Worm (Caenorhabditis elegans): ENCODE results near the gene nhr-94.

nhr-94 gene

DNA sequence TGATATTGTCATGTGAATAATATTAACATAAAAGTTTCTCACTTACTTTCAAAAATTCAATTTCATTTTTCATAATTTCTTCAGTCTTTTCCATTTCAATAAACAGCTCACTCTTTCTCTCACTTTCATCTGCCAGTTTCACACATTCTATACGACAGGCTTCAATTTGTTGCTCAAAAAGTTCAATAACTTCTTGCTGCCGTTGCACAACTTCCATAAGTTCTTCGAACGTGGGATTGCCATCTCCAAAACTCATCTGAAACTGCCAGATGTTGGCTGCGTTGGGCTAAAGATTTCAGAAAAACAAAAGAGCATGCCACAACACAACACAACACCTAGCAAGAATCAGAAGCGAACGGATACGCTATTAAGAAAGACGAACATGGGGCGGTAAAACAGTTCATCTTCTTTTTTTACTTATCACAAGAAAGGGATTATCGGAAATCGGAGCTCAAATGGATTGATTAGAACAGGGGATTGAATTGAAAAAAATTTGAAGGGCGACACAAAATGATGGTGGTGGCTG is 47.2 kb upstream of the nhr-94 start (continued):
- TF ChIP-seq nhr-11 (tag; optimal IDR thresholded peaks at IDR 0.05) (no peak), egl-43 (GFP tag; IDR thresholded peaks at IDR 0.05) (0 out of 2 replicates have a peak, but pooled peaks have one; percentile 24), ZK337.2 (GFP tag; IDR thresholded peaks at IDR 0.05) (no peak), dmd-6 (GFP tag; IDR thresholded peaks at IDR 0.05) (no peak), nhr-48 (tag; optimal IDR thresholded peaks at IDR 0.05) (peak; percentile 13), aha-1 (tag) (peak; percentile 83), Y5F2A.4 (GFP tag; optimal IDR thresholded peaks at IDR 0.05) (peak; percentile 1), hlh-30 (tag; optimal IDR thresholded peaks at IDR 0.05; ENCODE audit: insufficient read depth) (no peak), php-3 (GFP tag; IDR thresholded peaks at IDR 0.05) (no peak), pha-4 (GFP tag; IDR thresholded peaks at IDR 0.05) (no peak), pha-4 (tag; optimal IDR thresholded peaks at IDR 0.05) (no peak), lsy-2 (tag; optimal IDR thresholded peaks at IDR 0.05) (peak in 1 of 2 experiments; percentile 32), ama-1 (optimal IDR thresholded peaks at IDR 0.05) (peak; percentile 46), zfp-3 (GFP tag; conservative IDR thresholded peaks at IDR 0.05) (no peak), mdt-29 (GFP tag; IDR thresholded peaks at IDR 0.05) (no peak), duxl-1 (tag; optimal IDR thresholded peaks at IDR 0.05; ENCODE audit: poor library complexity) (no peak), mep-1 (tag; optimal IDR thresholded peaks at IDR 0.05) (peak; percentile 26), nhr-237 (tag; optimal IDR thresholded peaks at IDR 0.05) (no peak), attf-4 (tag; optimal IDR thresholded peaks at IDR 0.05) (no peak)

DNA sequence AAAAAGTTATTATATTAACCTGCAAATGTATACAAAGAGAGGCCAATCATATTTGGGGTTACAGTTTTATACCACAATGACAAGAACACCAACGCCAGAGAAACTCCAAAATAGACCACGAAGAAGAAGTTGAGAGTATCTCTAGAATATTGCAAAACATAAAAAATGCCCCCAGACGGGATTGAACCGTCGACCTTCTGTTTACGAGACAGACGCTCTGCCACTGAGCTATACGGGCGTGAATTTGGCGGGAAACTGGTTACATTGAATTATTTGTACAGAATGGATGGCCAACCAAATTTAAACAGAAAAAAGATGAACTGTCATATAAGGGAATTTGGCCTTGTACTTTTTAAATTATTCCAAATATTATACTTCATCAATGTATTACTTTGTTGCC is 44.4 kb upstream of the nhr-94 start:
- TF ChIP-seq dmd-6 (GFP tag; IDR thresholded peaks at IDR 0.05) (peak; percentile 37; the same call in 1 of the 2 replicates), tra-1 (GFP tag; IDR thresholded peaks at IDR 0.05) (no peak), aly-2 (tag; optimal IDR thresholded peaks at IDR 0.05) (no peak), F10B5.3 (tag; optimal IDR thresholded peaks at IDR 0.05) (no peak), R02D3.7 (tag; optimal IDR thresholded peaks at IDR 0.05) (no peak), nhr-237 (tag; optimal IDR thresholded peaks at IDR 0.05) (no peak), egl-27 (tag; optimal IDR thresholded peaks at IDR 0.05) (no peak), sdz-12 (GFP tag; optimal IDR thresholded peaks at IDR 0.05) (no peak), vab-7 (GFP tag; IDR thresholded peaks at IDR 0.05) (no peak), skn-1 (tag; optimal IDR thresholded peaks at IDR 0.05) (no peak), ztf-11 (tag; optimal IDR thresholded peaks at IDR 0.05) (no peak), nhr-10 (tag; optimal IDR thresholded peaks at IDR 0.05) (no peak), snpc-1.2 (GFP tag; IDR thresholded peaks at IDR 0.05) (peak; percentile 52; the same call in 1 of the 2 replicates), daf-16 (GFP tag; optimal IDR thresholded peaks at IDR 0.05) (no peak), daf-16 (tag; optimal IDR thresholded peaks at IDR 0.05) (peak; percentile 88), dpl-1 (GFP tag; optimal IDR thresholded peaks at IDR 0.05) (peak; percentile 38), T20F7.1 (GFP tag; optimal IDR thresholded peaks at IDR 0.05) (peak; percentile 6), zfp-2 (tag; optimal IDR thresholded peaks at IDR 0.05) (no peak), madf-9 (GFP tag; conservative IDR thresholded peaks at IDR 0.05) (no peak), hif-1 (tag; optimal IDR thresholded peaks at IDR 0.05) (peak in 1 of 2 experiments; percentile 19), snpc-4 (tag; optimal IDR thresholded peaks at IDR 0.05) (no peak), arid-1 (GFP tag; conservative IDR thresholded peaks at IDR 0.05) (0 out of 2 replicates have a peak, but pooled peaks have one; percentile 61), nhr-102 (tag; optimal IDR thresholded peaks at IDR 0.05) (no peak), ces-1 (GFP tag; optimal IDR thresholded peaks at IDR 0.05) (no peak), ctbp-1 (GFP tag; IDR thresholded peaks at IDR 0.05) (0 out of 2 replicates have a peak, but pooled peaks have one; percentile 12), mxl-3 (GFP tag; optimal IDR thresholded peaks at IDR 0.05) (no peak), lsy-2 (tag; optimal IDR thresholded peaks at IDR 0.05) (peak in 1 of 2 experiments; percentile 68), attf-4 (tag; optimal IDR thresholded peaks at IDR 0.05) (no peak), nhr-28 (tag; optimal IDR thresholded peaks at IDR 0.05) (peak; percentile 7), saeg-2 (GFP tag; IDR thresholded peaks at IDR 0.05) (no peak), cey-2 (tag; optimal IDR thresholded peaks at IDR 0.05; ENCODE audit: borderline replicate concordance, insufficient read depth) (no peak), rbr-2 (tag; optimal IDR thresholded peaks at IDR 0.05) (peak; percentile 56), lin-13 (GFP tag; optimal IDR thresholded peaks at IDR 0.05) (no peak), nhr-111 (GFP tag; optimal IDR thresholded peaks at IDR 0.05) (no peak), lin-39 (tag; optimal IDR thresholded peaks at IDR 0.05) (no peak), nhr-48 (tag; optimal IDR thresholded peaks at IDR 0.05) (no peak)
